Worm (Caenorhabditis elegans): Measurements from ENCODE around the gene grl-6.

The grl-6 gene

DNA sequence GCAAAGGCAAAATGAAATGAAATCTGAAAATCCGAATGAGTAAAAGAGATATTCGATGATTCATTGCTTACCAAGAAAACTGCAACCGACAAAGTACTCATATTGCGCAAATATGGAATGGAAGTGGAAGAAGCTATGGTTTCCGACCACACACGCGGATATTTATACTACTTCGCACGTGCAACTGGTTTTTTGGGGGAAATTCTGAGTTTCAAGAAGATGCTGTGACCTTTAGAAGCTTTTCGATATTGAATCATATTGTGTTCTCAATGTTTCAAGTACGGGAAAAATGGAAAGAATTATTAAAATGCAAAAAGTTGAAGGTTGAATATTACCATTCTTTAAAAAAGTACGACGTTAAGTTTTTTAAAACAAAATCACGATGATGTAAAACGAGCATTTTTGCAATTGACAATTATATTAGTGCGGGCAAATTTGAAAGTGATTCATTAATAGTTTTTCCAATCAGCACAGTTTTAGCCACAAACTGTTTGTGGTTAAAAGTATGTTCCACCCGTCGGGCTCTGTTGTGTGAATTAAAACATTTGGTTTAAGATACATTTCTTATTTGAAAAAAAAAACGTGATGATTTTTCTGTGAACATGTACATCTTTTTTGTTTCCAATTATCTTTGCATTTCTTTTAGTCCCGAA, at the start of gene grl-6, which contains the start of gene K10C2.6:
TSS of gene grl-6 (minus strand) at position 101 of the 653 bp plus-strand sequence.
TSS of gene K10C2.6 (plus strand) at position 603 of the 653 bp plus-strand sequence.
- TF ChIP-seq blmp-1 (tag; optimal IDR thresholded peaks at IDR 0.05) (no peak), lin-13 (tag; optimal IDR thresholded peaks at IDR 0.05) (no peak), bed-3 (GFP tag; optimal IDR thresholded peaks at IDR 0.05) (no peak), zip-8 (tag; optimal IDR thresholded peaks at IDR 0.05) (no peak), flh-1 (GFP tag; optimal IDR thresholded peaks at IDR 0.05) (no peak), mls-2 (tag; optimal IDR thresholded peaks at IDR 0.05) (no peak), sem-2 (GFP tag; optimal IDR thresholded peaks at IDR 0.05) (no peak), ces-1 (GFP tag; optimal IDR thresholded peaks at IDR 0.05) (no peak), snpc-4 (tag; optimal IDR thresholded peaks at IDR 0.05) (no peak), sptf-1 (tag; optimal IDR thresholded peaks at IDR 0.05) (no peak), nhr-28 (tag; optimal IDR thresholded peaks at IDR 0.05) (no peak), ceh-43 (GFP tag; optimal IDR thresholded peaks at IDR 0.05) (no peak), ceh-39 (tag; optimal IDR thresholded peaks at IDR 0.05) (no peak), nhr-2 (tag; optimal IDR thresholded peaks at IDR 0.05) (no peak), ztf-11 (tag; optimal IDR thresholded peaks at IDR 0.05) (no peak), ham-2 (GFP tag; optimal IDR thresholded peaks at IDR 0.05) (no peak), hlh-1 (tag; optimal IDR thresholded peaks at IDR 0.05) (no peak)

- TF ChIP-seq flh-1 (GFP tag; optimal IDR thresholded peaks at IDR 0.05) (no peak), ceh-43 (GFP tag; optimal IDR thresholded peaks at IDR 0.05) (no peak), elt-1 (tag; optimal IDR thresholded peaks at IDR 0.05; ENCODE audit: borderline replicate concordance, insufficient read depth) (no peak), zip-8 (tag; optimal IDR thresholded peaks at IDR 0.05) (no peak), sem-2 (GFP tag; optimal IDR thresholded peaks at IDR 0.05) (no peak), snpc-4 (tag; optimal IDR thresholded peaks at IDR 0.05) (no peak), lin-13 (tag; optimal IDR thresholded peaks at IDR 0.05) (no peak), ceh-39 (tag; optimal IDR thresholded peaks at IDR 0.05) (no peak), ztf-11 (tag; optimal IDR thresholded peaks at IDR 0.05) (no peak), ces-1 (GFP tag; optimal IDR thresholded peaks at IDR 0.05) (no peak), mep-1 (tag; optimal IDR thresholded peaks at IDR 0.05) (no peak), nhr-76 (tag; optimal IDR thresholded peaks at IDR 0.05) (no peak), nhr-28 (tag; optimal IDR thresholded peaks at IDR 0.05) (no peak), pha-4 (tag; optimal IDR thresholded peaks at IDR 0.05) (no peak), mab-5 (tag; optimal IDR thresholded peaks at IDR 0.05) (no peak), hlh-1 (tag; optimal IDR thresholded peaks at IDR 0.05) (no peak)
Measured at ce11 chrX:6499736-6500135, 49.0 kb upstream of the grl-6 start, which contains the start of gene actl-1. TSS of gene actl-1 (minus strand) at chrX:6499836.

DNA sequence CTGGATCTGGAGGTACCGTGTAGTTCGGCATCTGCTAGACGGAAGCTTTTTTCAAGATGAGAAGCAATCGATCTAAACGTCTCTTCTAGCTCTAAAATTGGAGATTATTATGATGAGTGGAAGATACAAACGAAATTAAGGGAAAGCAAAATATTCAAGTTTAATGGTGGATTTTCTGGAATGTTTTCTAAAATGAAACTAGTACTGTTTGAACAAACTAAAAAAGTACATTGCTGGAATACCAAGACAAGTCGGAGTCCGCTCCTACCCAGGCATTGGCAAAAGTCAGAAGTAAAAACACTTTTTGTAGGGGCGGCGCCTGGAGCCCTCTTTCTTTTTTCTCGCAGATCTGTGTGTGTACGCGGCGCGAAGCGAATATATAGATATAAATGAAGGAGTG, 34.0 kb upstream of the grl-6 start, which contains the start of gene gar-1:
TSS of gene gar-1 (minus strand) at position 101 of the 400 bp plus-strand sequence.
- TF ChIP-seq ceh-43 (GFP tag; optimal IDR thresholded peaks at IDR 0.05) (no peak), zip-8 (tag; optimal IDR thresholded peaks at IDR 0.05) (no peak), nhr-76 (tag; optimal IDR thresholded peaks at IDR 0.05) (no peak), elt-3 (tag; optimal IDR thresholded peaks at IDR 0.05) (no peak), mab-5 (tag; optimal IDR thresholded peaks at IDR 0.05) (no peak), unc-39 (tag; optimal IDR thresholded peaks at IDR 0.05) (no peak), nhr-237 (tag; optimal IDR thresholded peaks at IDR 0.05) (no peak), tbx-8 (GFP tag; optimal IDR thresholded peaks at IDR 0.05) (no peak), unc-120 (tag; optimal IDR thresholded peaks at IDR 0.05; ENCODE audit: poor library complexity, severe bottlenecking) (no peak), drap-1 (GFP tag; optimal IDR thresholded peaks at IDR 0.05) (no peak), nhr-2 (tag; optimal IDR thresholded peaks at IDR 0.05) (no peak), bed-3 (GFP tag; optimal IDR thresholded peaks at IDR 0.05) (no peak), sem-2 (GFP tag; optimal IDR thresholded peaks at IDR 0.05) (no peak), ceh-39 (tag; optimal IDR thresholded peaks at IDR 0.05) (no peak), mls-2 (tag; optimal IDR thresholded peaks at IDR 0.05) (no peak), unc-62 (GFP tag; optimal IDR thresholded peaks at IDR 0.05) (no peak)

DNA sequence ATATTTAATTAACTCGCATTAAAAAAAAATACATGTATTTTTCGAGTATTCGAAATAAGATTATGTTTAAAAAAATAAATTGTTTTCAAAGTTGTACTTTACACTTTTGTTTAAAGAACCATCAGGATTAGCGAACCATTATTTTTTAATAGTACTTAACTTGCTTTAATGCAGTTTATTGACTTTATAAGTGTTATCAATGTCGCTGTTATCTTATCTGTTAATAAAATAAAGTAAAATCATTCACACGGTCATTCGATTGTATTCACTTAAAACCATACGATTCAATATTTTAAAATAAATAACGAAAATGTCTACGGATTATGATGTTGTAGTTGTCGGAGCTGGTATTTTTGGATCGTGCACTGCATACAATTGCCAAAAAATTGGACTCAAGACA, 25.8 kb upstream of the grl-6 start, which contains the start of gene C15B12.1:
TSS of gene C15B12.1 (plus strand) at position 271 of the 400 bp plus-strand sequence.
- TF ChIP-seq M03D4.4 (tag; optimal IDR thresholded peaks at IDR 0.05) (no peak), lin-13 (tag; optimal IDR thresholded peaks at IDR 0.05) (no peak), nhr-2 (tag; optimal IDR thresholded peaks at IDR 0.05) (no peak), nhr-28 (tag; optimal IDR thresholded peaks at IDR 0.05) (no peak)

Measured in whole organism, mixed stage, embryonic.